Fruit fly (Drosophila melanogaster) whole organism, embryonic: ENCODE data around the gene Acat1.

Experiments used
- BtbVII ChIP-seq: fragments of 200-800 bp; sonication (Bioruptor generic); optimal IDR thresholded peaks from 3 replicates; lab custom pipeline; 2017; ENCODE audit warnings: missing biosample characterization, mild to moderate bottlenecking, missing genetic modification characterization
- CG1024 ChIP-seq: fragments of 200-800 bp; sonication (Bioruptor generic); IDR thresholded peaks from 2 replicates; pipeline ENCODE4 v1.3.6; 2022; ENCODE audit warnings: missing biosample characterization, missing genetic modification characterization
- CG11456 ChIP-seq: fragments of 200-800 bp; sonication (Bioruptor generic); IDR thresholded peaks from 3 replicates; pipeline ENCODE4 v1.3.6; 2022; ENCODE audit warnings: missing biosample characterization, missing genetic modification characterization
- CG12071 ChIP-seq: fragments of 200-800 bp; sonication (Bioruptor generic); optimal IDR thresholded peaks from 3 replicates; lab custom pipeline; 2018; ENCODE audit warnings: missing biosample characterization, mild to moderate bottlenecking, missing genetic modification characterization
- CG13287 ChIP-seq: fragments of 200-800 bp; sonication (Bioruptor generic); IDR thresholded peaks from 2 replicates; pipeline ENCODE4 v1.3.6; 2022; ENCODE audit warnings: missing biosample characterization, missing genetic modification characterization; ENCODE audit not compliant: partially characterized antibody
- CG14860 ChIP-seq: fragments of 200-800 bp; sonication (Bioruptor generic); IDR thresholded peaks from 3 replicates; pipeline ENCODE4 v1.3.6; 2022; ENCODE audit warnings: missing biosample characterization, missing genetic modification characterization; ENCODE audit not compliant: partially characterized antibody
- CG16779 ChIP-seq: fragments of 200-800 bp; sonication (Bioruptor generic); IDR thresholded peaks from 2 replicates; pipeline ENCODE4 v1.3.6; 2022; ENCODE audit warnings: missing biosample characterization, missing genetic modification characterization
- CG16813 ChIP-seq: fragments of 200-800 bp; sonication (Bioruptor generic); IDR thresholded peaks from 3 replicates; pipeline ENCODE4 v1.3.6; 2022; ENCODE audit warnings: missing biosample characterization, missing genetic modification characterization; ENCODE audit not compliant: partially characterized antibody
- CG2116 ChIP-seq: fragments of 200-800 bp; sonication (Bioruptor generic); optimal IDR thresholded peaks from 3 replicates; lab custom pipeline; 2018; ENCODE audit warnings: missing biosample characterization, mild to moderate bottlenecking, missing genetic modification characterization
- CG2875 ChIP-seq: fragments of 200-800 bp; sonication (Bioruptor generic); optimal IDR thresholded peaks from 2 replicates; lab custom pipeline; 2017; ENCODE audit warnings: missing biosample characterization, mild to moderate bottlenecking, missing genetic modification characterization, missing genetic modification reagents
- CG4424 ChIP-seq: fragments of 200-800 bp; sonication (Bioruptor generic); optimal IDR thresholded peaks from 3 replicates; lab custom pipeline; 2016; ENCODE audit warnings: missing biosample characterization, missing genetic modification characterization
- CG4707 ChIP-seq: fragments of 200-800 bp; sonication (Bioruptor generic); optimal IDR thresholded peaks from 2 replicates; lab custom pipeline; 2018; ENCODE audit warnings: missing biosample characterization, mild to moderate bottlenecking, missing genetic modification characterization, moderate library complexity
- CG6175 ChIP-seq: fragments of 200-800 bp; sonication (Bioruptor generic); IDR thresholded peaks from 3 replicates; pipeline ENCODE4 v1.3.6; 2022; ENCODE audit warnings: missing biosample characterization, missing genetic modification characterization
- CG8924 ChIP-seq: fragments of 200-800 bp; optimal IDR thresholded peaks from 3 replicates; lab custom pipeline; 2019; ENCODE audit warnings: missing biosample characterization, mild to moderate bottlenecking, missing genetic modification characterization, moderate library complexity
- CG9797 ChIP-seq: fragments of 200-800 bp; sonication (Bioruptor generic); optimal IDR thresholded peaks from 3 replicates; lab custom pipeline; 2018; ENCODE audit warnings: missing biosample characterization, mild to moderate bottlenecking, missing genetic modification characterization
- CrebB ChIP-seq: fragments of 200-800 bp; sonication (Bioruptor generic); optimal IDR thresholded peaks from 3 replicates; lab custom pipeline; 2018; ENCODE audit warnings: missing biosample characterization, mild to moderate bottlenecking, missing genetic modification characterization
- Dll ChIP-seq: fragments of 200-800 bp; sonication (Bioruptor generic); IDR thresholded peaks from 4 replicates; pipeline ENCODE4 v1.3.6; 2022; ENCODE audit warnings: missing biosample characterization, missing genetic modification characterization; ENCODE audit not compliant: partially characterized antibody
- Eip74EF ChIP-seq, 2 experiments: fragments of 200-800 bp in 1 of 2; fragments of >200 bp in 1 of 2; sonication (Bioruptor generic) in 1 of 2; optimal IDR thresholded peaks; 2 replicates each; lab custom pipeline; 2017 to 2019; ENCODE audit warnings: missing biosample characterization in 2 of 2, missing genetic modification characterization in 2 of 2, mild to moderate bottlenecking in 1 of 2, moderate library complexity in 1 of 2
- Ets65A ChIP-seq: fragments of 200-800 bp; sonication (Bioruptor generic); peaks from one replicate; lab custom pipeline; 2016; ENCODE audit warnings: missing biosample characterization, missing genetic modification characterization
- Ets97D ChIP-seq: fragments of 200-800 bp; sonication (Bioruptor generic); optimal IDR thresholded peaks from 3 replicates; lab custom pipeline; 2016; ENCODE audit warnings: missing biosample characterization, missing genetic modification characterization
- H15 ChIP-seq: fragments of 200-800 bp; sonication (Bioruptor generic); IDR thresholded peaks from 3 replicates; pipeline ENCODE4 v1.3.6; 2022; ENCODE audit warnings: missing biosample characterization, missing genetic modification characterization
- HLH3B ChIP-seq: fragments of 200-800 bp; sonication (Bioruptor generic); IDR thresholded peaks from 2 replicates; pipeline ENCODE4 v1.3.6; 2022; ENCODE audit warnings: missing biosample characterization, missing genetic modification characterization
- Jarid2 ChIP-seq: fragments of 200-800 bp; sonication (Bioruptor generic); optimal IDR thresholded peaks from 3 replicates; lab custom pipeline; 2017; ENCODE audit warnings: mild to moderate bottlenecking, missing biosample characterization, missing genetic modification reagents, missing genetic modification characterization
- Neu2 ChIP-seq: fragments of 200-800 bp; sonication (Bioruptor generic); optimal IDR thresholded peaks from 3 replicates; lab custom pipeline; 2016; ENCODE audit warnings: missing biosample characterization, missing genetic modification characterization, borderline replicate concordance
- Nf-YB ChIP-seq: fragments of 200-800 bp; sonication (Bioruptor generic); optimal IDR thresholded peaks from 3 replicates; lab custom pipeline; 2019; ENCODE audit warnings: missing biosample characterization, mild to moderate bottlenecking, missing genetic modification characterization, moderate library complexity
- Ravus ChIP-seq: fragments of 200-800 bp; sonication (Bioruptor generic); IDR thresholded peaks from 2 replicates; pipeline ENCODE4 v1.3.6; 2022; ENCODE audit warnings: missing biosample characterization, missing genetic modification characterization
- Taf1 ChIP-seq: fragments of 200-800 bp; sonication (Bioruptor generic); IDR thresholded peaks from 2 replicates; pipeline ENCODE4 v1.3.6; 2022; ENCODE audit warnings: missing biosample characterization, missing genetic modification characterization
- Trl ChIP-seq, 3 experiments: fragments of >200 bp in 2 of 3; fragments of 200-800 bp in 1 of 3; sonication (Bioruptor generic) in 1 of 3; optimal IDR thresholded peaks; 2 replicates in 1 of 3; 3 replicates in 2 of 3; lab custom pipeline; 2016 to 2017; ENCODE audit warnings: missing biosample characterization in 1 of 3, missing genetic modification characterization in 1 of 3
- Xrp1 ChIP-seq: fragments of 200-800 bp; sonication (Bioruptor generic); IDR thresholded peaks from 2 replicates; pipeline ENCODE4 v1.3.6; 2022; ENCODE audit warnings: missing biosample characterization, missing genetic modification characterization
- ab ChIP-seq: fragments of 200-800 bp; sonication (Bioruptor generic); optimal IDR thresholded peaks from 2 replicates; lab custom pipeline; 2016; ENCODE audit warnings: missing biosample characterization, missing genetic modification characterization
- al ChIP-seq: fragments of 200-800 bp; sonication (Bioruptor generic); IDR thresholded peaks from 2 replicates; pipeline ENCODE4 v1.3.6; 2022; ENCODE audit warnings: missing biosample characterization, missing genetic modification characterization
- ara ChIP-seq: fragments of 200-800 bp; sonication (Bioruptor generic); IDR thresholded peaks from 2 replicates; pipeline ENCODE4 v1.3.6; 2022; ENCODE audit warnings: missing biosample characterization, missing genetic modification characterization
- bbx ChIP-seq: fragments of 200-800 bp; sonication (Bioruptor generic); IDR thresholded peaks from 2 replicates; pipeline ENCODE4 v1.3.6; 2022; ENCODE audit warnings: missing biosample characterization, missing genetic modification characterization; ENCODE audit not compliant: partially characterized antibody
- chm ChIP-seq: fragments of 200-800 bp; sonication (Bioruptor generic); IDR thresholded peaks from 2 replicates; pipeline ENCODE4 v1.3.6; 2022; ENCODE audit warnings: missing biosample characterization, missing genetic modification characterization
- crp ChIP-seq, 2 experiments: fragments of 200-800 bp; sonication (Bioruptor generic); optimal IDR thresholded peaks; 2 replicates in 1 of 2; 3 replicates in 1 of 2; lab custom pipeline; 2017; ENCODE audit warnings: missing biosample characterization in 2 of 2, missing genetic modification characterization in 2 of 2, mild to moderate bottlenecking in 1 of 2, moderate library complexity in 1 of 2
- dimm ChIP-seq: fragments of 200-800 bp; sonication (Bioruptor generic); IDR thresholded peaks from 2 replicates; pipeline ENCODE4 v1.3.6; 2022; ENCODE audit warnings: missing biosample characterization, missing genetic modification characterization
- exex ChIP-seq: fragments of 200-800 bp; sonication (Bioruptor generic); optimal IDR thresholded peaks from 4 replicates; lab custom pipeline; 2018; ENCODE audit warnings: missing biosample characterization, mild to moderate bottlenecking, missing genetic modification characterization, moderate library complexity
- fd3F ChIP-seq: fragments of 200-800 bp; sonication (Bioruptor generic); optimal IDR thresholded peaks from 2 replicates; lab custom pipeline; 2018; ENCODE audit warnings: missing biosample characterization, mild to moderate bottlenecking, missing genetic modification characterization, moderate library complexity
- fru ChIP-seq: fragments of >200 bp; optimal IDR thresholded peaks from 2 replicates; lab custom pipeline; 2017
- gsb-n ChIP-seq: fragments of 200-800 bp; sonication (Bioruptor generic); optimal IDR thresholded peaks from 3 replicates; lab custom pipeline; 2018; ENCODE audit warnings: missing biosample characterization, mild to moderate bottlenecking, missing genetic modification characterization
- knrl ChIP-seq: fragments of 200-800 bp; sonication (Bioruptor generic); IDR thresholded peaks from 3 replicates; pipeline ENCODE4 v1.3.6; 2022; ENCODE audit warnings: missing biosample characterization, missing genetic modification characterization; ENCODE audit not compliant: partially characterized antibody
- lov ChIP-seq, 2 experiments: fragments of 200-800 bp in 1 of 2; fragments of >200 bp in 1 of 2; sonication (Bioruptor generic) in 1 of 2; IDR thresholded peaks in 1 of 2; optimal IDR thresholded peaks in 1 of 2; 2 replicates in 1 of 2; 3 replicates in 1 of 2; pipeline versions ENCODE4 v1.3.6 to Lab custom; 2017 to 2022; ENCODE audit warnings: missing biosample characterization in 1 of 2, missing genetic modification characterization in 1 of 2
- nerfin-1 ChIP-seq: fragments of 200-800 bp; sonication (Bioruptor generic); optimal IDR thresholded peaks from 3 replicates; lab custom pipeline; 2019; ENCODE audit warnings: missing biosample characterization, mild to moderate bottlenecking, missing genetic modification characterization, moderate library complexity
- pum ChIP-seq: fragments of 200-800 bp; sonication (Bioruptor generic); optimal IDR thresholded peaks from 2 replicates; lab custom pipeline; 2016; ENCODE audit warnings: missing biosample characterization, missing genetic modification characterization
- row ChIP-seq: fragments of 200-800 bp; sonication (Bioruptor generic); IDR thresholded peaks from 3 replicates; pipeline ENCODE4 v1.3.6; 2022; ENCODE audit warnings: missing biosample characterization, missing genetic modification characterization
- shn ChIP-seq: fragments of 200-800 bp; sonication (Bioruptor generic); optimal IDR thresholded peaks from 3 replicates; lab custom pipeline; 2016; ENCODE audit warnings: missing biosample characterization, missing genetic modification characterization
- sisA ChIP-seq: fragments of 200-800 bp; sonication (Bioruptor generic); IDR thresholded peaks from 2 replicates; pipeline ENCODE4 v1.3.6; 2022; ENCODE audit warnings: missing biosample characterization, missing genetic modification characterization
- tx ChIP-seq: fragments of 200-800 bp; sonication (Bioruptor generic); optimal IDR thresholded peaks from 2 replicates; lab custom pipeline; 2016; ENCODE audit warnings: missing biosample characterization, missing genetic modification characterization

Gene Acat1

dm6 chrX:7935798-7936572 lies 47.4 kb upstream of the Acat1 start, which contains the start of gene Ubr3 (continued):
- TF ChIP-seq shn (GFP tag; lab: Kevin White, UChicago) (peak; percentile 7), lov (optimal IDR thresholded peaks at IDR 0.05; lab: Kevin White, UChicago) (no peak), lov (GFP tag; IDR thresholded peaks at IDR 0.05; lab: Robert Waterston, UW) (no peak), ara (GFP tag; lab: Robert Waterston, UW) (no peak), Nf-YB (GFP tag; lab: Kevin White, UChicago) (peak; percentile 30), Ravus (no peak), CG2116 (GFP tag; lab: Kevin White, UChicago) (peak; percentile 94), fd3F (GFP tag; lab: Kevin White, UChicago) (no peak), chm (no peak), Ets65A (peak; percentile 80), HLH3B (GFP tag; lab: Robert Waterston, UW) (no peak), CG16779 (GFP tag; lab: Robert Waterston, UW) (no peak), CG13287 (GFP tag; lab: Robert Waterston, UW) (peak; percentile 77), gsb-n (tag; lab: Kevin White, UChicago) (no peak), CG12071 (GFP tag; lab: Kevin White, UChicago) (no peak), row (GFP tag; lab: Robert Waterston, UW) (peak; percentile 26; the same call in 1 of the 3 replicates), pum (GFP tag; lab: Kevin White, UChicago) (no peak), sisA (GFP tag; lab: Robert Waterston, UW) (no peak), Xrp1 (GFP tag; lab: Robert Waterston, UW) (no peak), CG1024 (GFP tag; lab: Robert Waterston, UW) (no peak), CrebB (tag; lab: Kevin White, UChicago) (no peak), H15 (GFP tag; lab: Robert Waterston, UW) (no peak), Jarid2 (GFP tag; lab: Kevin White, UChicago) (no peak), CG6175 (GFP tag; lab: Robert Waterston, UW) (peak; percentile 90), CG4424 (GFP tag; lab: Kevin White, UChicago) (no peak), bbx (GFP tag; lab: Robert Waterston, UW) (peak; percentile 64), BtbVII (no peak), CG9797 (GFP tag; lab: Kevin White, UChicago) (peak; percentile 82), ab (GFP tag; lab: Kevin White, UChicago) (no peak), Trl (optimal IDR thresholded peaks at IDR 0.05; lab: Kevin White, UChicago) (no peak), Trl (GFP tag; optimal IDR thresholded peaks at IDR 0.05; lab: Kevin White, UChicago) (no peak), Neu2 (GFP tag; lab: Kevin White, UChicago) (no peak), nerfin-1 (tag; lab: Kevin White, UChicago) (peak; percentile 22), crp (GFP tag; optimal IDR thresholded peaks at IDR 0.05; lab: Kevin White, UChicago) (peak in 1 of 2 experiments; percentile 65), Taf1 (GFP tag; lab: Robert Waterston, UW) (no peak), CG16813 (peak; percentile 80), CG2875 (GFP tag; lab: Kevin White, UChicago) (no peak), CG14860 (peak; percentile 66), CG8924 (tag; lab: Kevin White, UChicago) (peak; percentile 19), Eip74EF (GFP tag; optimal IDR thresholded peaks at IDR 0.05; lab: Kevin White, UChicago) (no peak), fru (lab: Kevin White, UChicago) (no peak), dimm (GFP tag; lab: Robert Waterston, UW) (no peak), al (GFP tag; lab: Robert Waterston, UW) (0 out of 2 replicates have a peak, but pooled peaks have one; percentile 8), CG4707 (GFP tag; lab: Kevin White, UChicago) (no peak), Dll (GFP tag; lab: Robert Waterston, UW) (peak; percentile 72; the same call in 3 of the 4 replicates), CG11456 (GFP tag; lab: Robert Waterston, UW) (no peak), tx (GFP tag; lab: Kevin White, UChicago) (no peak), Ets97D (GFP tag; lab: Kevin White, UChicago) (peak; percentile 92), knrl (peak; percentile 79), exex (tag; lab: Kevin White, UChicago) (peak; percentile 7)
